Worm (Caenorhabditis elegans): Measurements from ENCODE around the gene F14H3.3.

- TF ChIP-seq arid-1 (GFP tag; conservative IDR thresholded peaks at IDR 0.05) (no peak), unc-130 (GFP tag; optimal IDR thresholded peaks at IDR 0.05) (no peak), dmd-6 (GFP tag; IDR thresholded peaks at IDR 0.05) (no peak), pqm-1 (tag; optimal IDR thresholded peaks at IDR 0.05) (no peak), ama-1 (optimal IDR thresholded peaks at IDR 0.05) (no peak)
Observed at ce11 chrV:16029237-16029636, 24.0 kb downstream of the F14H3.3 start.
